Worm (Caenorhabditis elegans): ENCODE results near the gene abu-15.

abu-15 gene

ce11 chrV:5158302-5158701, at the start of gene abu-15:
TSS of gene abu-15 (plus strand) at chrV:5158602.
- TF ChIP-seq ztf-29 (GFP tag; IDR thresholded peaks at IDR 0.05) (no peak), cog-1 (tag; optimal IDR thresholded peaks at IDR 0.05) (no peak), ref-1 (GFP tag; conservative IDR thresholded peaks at IDR 0.05) (no peak), flt-1 (GFP tag; IDR thresholded peaks at IDR 0.05) (no peak), ztf-23 (GFP tag; IDR thresholded peaks at IDR 0.05) (no peak), med-1 (GFP tag; optimal IDR thresholded peaks at IDR 0.05; ENCODE audit: insufficient read depth) (no peak), T22C8.4 (GFP tag; IDR thresholded peaks at IDR 0.05) (no peak)

DNA sequence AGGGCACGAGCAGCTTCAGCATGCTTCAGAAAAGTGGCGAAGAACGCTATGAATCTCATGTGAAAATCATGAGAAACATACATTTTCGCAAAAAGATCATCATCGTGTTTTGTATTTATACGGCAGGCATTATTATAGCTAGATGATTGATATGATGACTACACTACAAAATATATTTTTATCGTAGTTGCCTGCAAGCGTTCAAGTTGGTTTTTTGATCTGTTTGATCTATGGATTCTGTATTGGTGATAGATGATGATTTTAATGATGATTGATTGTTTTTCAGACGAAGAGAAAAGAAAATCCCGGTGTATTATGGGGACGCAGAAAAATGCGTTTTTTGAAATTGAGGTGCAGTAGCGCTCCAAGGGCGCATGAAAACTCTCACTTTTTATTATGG, 47.7 kb upstream of the abu-15 start, which contains the start of gene ugt-63:
Gene ugt-63, minus strand, starts transcription at position 89 of the 400 bp plus-strand sequence.
- TF ChIP-seq cog-1 (tag; optimal IDR thresholded peaks at IDR 0.05) = no peak
- no peak for TF ChIP-seq ztf-29 (GFP tag; IDR thresholded peaks at IDR 0.05)
- TF ChIP-seq T22C8.4 (GFP tag; IDR thresholded peaks at IDR 0.05) = no peak
- TF ChIP-seq ref-1 (GFP tag; conservative IDR thresholded peaks at IDR 0.05) = no peak
- TF ChIP-seq tab-1 (GFP tag; IDR thresholded peaks at IDR 0.05) = no peak
- TF ChIP-seq ztf-23 (GFP tag; IDR thresholded peaks at IDR 0.05) = no peak
- no peak for TF ChIP-seq klf-2 (GFP tag; conservative IDR thresholded peaks at IDR 0.05)

DNA sequence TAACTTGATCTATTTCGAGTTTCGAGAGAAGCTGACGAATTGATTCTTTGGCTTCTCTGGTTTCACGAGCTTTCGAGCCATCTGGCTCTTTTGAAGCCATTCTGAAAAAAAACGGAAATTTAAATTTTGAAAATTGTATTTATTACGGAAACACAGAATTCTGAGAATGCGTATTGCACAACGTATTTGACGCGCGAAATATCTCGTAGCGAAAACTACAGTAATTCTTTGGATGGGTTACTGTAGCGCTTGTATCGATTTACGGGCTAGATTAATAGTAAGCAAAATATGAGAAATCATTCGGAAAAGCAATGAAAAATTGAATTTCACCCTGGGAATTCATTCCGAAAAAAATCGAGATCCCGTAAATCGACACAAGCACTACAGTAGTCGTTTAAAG, 44.7 kb upstream of the abu-15 start, which contains the start of gene C04F5.8:
Gene C04F5.8, minus strand, starts transcription at position 101 of the 400 bp plus-strand sequence.
- TF ChIP-seq T22C8.4 (GFP tag; IDR thresholded peaks at IDR 0.05) (no peak), flt-1 (GFP tag; IDR thresholded peaks at IDR 0.05) (no peak), ztf-29 (GFP tag; IDR thresholded peaks at IDR 0.05) (no peak), med-1 (GFP tag; optimal IDR thresholded peaks at IDR 0.05; ENCODE audit: insufficient read depth) (no peak), ztf-23 (GFP tag; IDR thresholded peaks at IDR 0.05) (no peak), cog-1 (tag; optimal IDR thresholded peaks at IDR 0.05) (no peak), klf-2 (GFP tag; conservative IDR thresholded peaks at IDR 0.05) (no peak), tab-1 (GFP tag; IDR thresholded peaks at IDR 0.05) (no peak), ref-1 (GFP tag; conservative IDR thresholded peaks at IDR 0.05) (no peak)

- no peak for TF ChIP-seq ztf-29 (GFP tag; IDR thresholded peaks at IDR 0.05)
- no peak for TF ChIP-seq med-1 (GFP tag; optimal IDR thresholded peaks at IDR 0.05; ENCODE audit: insufficient read depth)
- TF ChIP-seq T22C8.4 (GFP tag; IDR thresholded peaks at IDR 0.05) = no peak
- TF ChIP-seq ref-1 (GFP tag; conservative IDR thresholded peaks at IDR 0.05) = no peak
- no peak for TF ChIP-seq flt-1 (GFP tag; IDR thresholded peaks at IDR 0.05)
- no peak for TF ChIP-seq klf-2 (GFP tag; conservative IDR thresholded peaks at IDR 0.05)
- no peak for TF ChIP-seq cog-1 (tag; optimal IDR thresholded peaks at IDR 0.05)
- TF ChIP-seq ztf-23 (GFP tag; IDR thresholded peaks at IDR 0.05) = no peak
Measured at ce11 chrV:5119109-5119508, 39.3 kb upstream of the abu-15 start, which contains the start of gene C04F5.9. TSS of gene C04F5.9 (minus strand) at chrV:5119209.

ce11 chrV:5119679-5120078, 38.7 kb upstream of the abu-15 start, which contains the start of gene sid-1:
TSS of gene sid-1 (plus strand) at chrV:5119970.
- no peak for TF ChIP-seq klf-2 (GFP tag; conservative IDR thresholded peaks at IDR 0.05)
- TF ChIP-seq flt-1 (GFP tag; IDR thresholded peaks at IDR 0.05) = no peak
- no peak for TF ChIP-seq T22C8.4 (GFP tag; IDR thresholded peaks at IDR 0.05)
- no peak for TF ChIP-seq tab-1 (GFP tag; IDR thresholded peaks at IDR 0.05)

- TF ChIP-seq ztf-23 (GFP tag; IDR thresholded peaks at IDR 0.05) = no peak
- TF ChIP-seq med-1 (GFP tag; optimal IDR thresholded peaks at IDR 0.05; ENCODE audit: insufficient read depth) = no peak
- TF ChIP-seq T22C8.4 (GFP tag; IDR thresholded peaks at IDR 0.05) = no peak
- no peak for TF ChIP-seq cog-1 (tag; optimal IDR thresholded peaks at IDR 0.05)
- TF ChIP-seq klf-2 (GFP tag; conservative IDR thresholded peaks at IDR 0.05) = no peak
- TF ChIP-seq ztf-29 (GFP tag; IDR thresholded peaks at IDR 0.05) = no peak
- TF ChIP-seq ref-1 (GFP tag; conservative IDR thresholded peaks at IDR 0.05) = no peak
- no peak for TF ChIP-seq flt-1 (GFP tag; IDR thresholded peaks at IDR 0.05)
- TF ChIP-seq tab-1 (GFP tag; IDR thresholded peaks at IDR 0.05) = no peak
Measured at ce11 chrV:5126793-5127192, 31.6 kb upstream of the abu-15 start, which contains the start of gene F14F9.5. TSS of gene F14F9.5 (plus strand) at chrV:5127093.

DNA sequence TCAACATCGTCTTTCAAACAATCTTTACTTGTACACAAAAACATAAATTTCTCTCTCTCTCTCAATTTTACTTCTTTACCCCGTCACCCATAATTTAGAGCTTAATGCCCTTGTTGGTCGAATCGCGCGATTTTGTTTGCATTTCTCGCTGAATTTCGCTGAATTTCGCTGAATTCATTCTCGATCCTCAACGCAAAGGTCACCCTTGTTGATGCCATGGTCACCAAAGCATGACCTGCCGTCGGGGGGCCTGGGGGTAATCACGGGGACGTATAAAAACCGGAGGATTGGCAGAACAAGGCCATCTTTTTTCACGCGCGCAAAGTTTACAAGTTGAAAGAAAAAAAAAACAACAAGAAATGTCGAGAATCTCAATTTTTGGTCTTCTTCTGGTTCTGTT, 28.4 kb upstream of the abu-15 start, which contains the start of gene F14F9.8:
Gene F14F9.8, plus strand, starts transcription at position 301 of the 400 bp plus-strand sequence.
- TF ChIP-seq ztf-29 (GFP tag; IDR thresholded peaks at IDR 0.05) (no peak), T22C8.4 (GFP tag; IDR thresholded peaks at IDR 0.05) (no peak), flt-1 (GFP tag; IDR thresholded peaks at IDR 0.05) (no peak), tab-1 (GFP tag; IDR thresholded peaks at IDR 0.05) (no peak), cog-1 (tag; optimal IDR thresholded peaks at IDR 0.05) (no peak), med-1 (GFP tag; optimal IDR thresholded peaks at IDR 0.05; ENCODE audit: insufficient read depth) (no peak), ref-1 (GFP tag; conservative IDR thresholded peaks at IDR 0.05) (no peak)

DNA sequence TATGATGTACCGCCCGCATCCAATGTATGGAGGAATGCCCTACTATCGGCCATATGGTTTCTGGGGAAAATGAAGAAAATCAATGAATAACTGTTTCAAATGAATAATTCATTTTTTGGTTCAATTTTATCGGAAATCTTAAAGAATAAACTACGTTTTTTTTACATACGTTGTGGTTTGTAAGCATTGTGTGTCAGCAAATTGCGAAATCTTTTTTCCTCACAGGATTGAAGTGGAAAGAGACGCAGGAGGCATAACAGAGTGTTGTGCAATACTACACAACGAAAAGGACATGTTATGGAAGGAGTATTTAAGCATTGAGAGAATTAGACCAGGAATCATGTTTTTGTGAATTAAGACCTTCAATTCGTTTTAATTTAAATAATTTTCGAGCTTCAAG, 27.0 kb upstream of the abu-15 start:
- TF ChIP-seq T22C8.4 (GFP tag; IDR thresholded peaks at IDR 0.05) (no peak), cog-1 (tag; optimal IDR thresholded peaks at IDR 0.05) (no peak), med-1 (GFP tag; optimal IDR thresholded peaks at IDR 0.05; ENCODE audit: insufficient read depth) (no peak), ref-1 (GFP tag; conservative IDR thresholded peaks at IDR 0.05) (no peak)

ce11 chrV:5132441-5132840, 26.0 kb upstream of the abu-15 start, which contains the start of gene F14F9.4:
TSS of gene F14F9.4 (plus strand) at chrV:5132741.
- TF ChIP-seq flt-1 (GFP tag; IDR thresholded peaks at IDR 0.05) = no peak
- TF ChIP-seq cog-1 (tag; optimal IDR thresholded peaks at IDR 0.05) = no peak
- TF ChIP-seq ztf-29 (GFP tag; IDR thresholded peaks at IDR 0.05) = no peak
- TF ChIP-seq klf-2 (GFP tag; conservative IDR thresholded peaks at IDR 0.05) = no peak
- TF ChIP-seq ref-1 (GFP tag; conservative IDR thresholded peaks at IDR 0.05) = no peak
- TF ChIP-seq med-1 (GFP tag; optimal IDR thresholded peaks at IDR 0.05; ENCODE audit: insufficient read depth) = no peak
- no peak for TF ChIP-seq ztf-23 (GFP tag; IDR thresholded peaks at IDR 0.05)
- TF ChIP-seq T22C8.4 (GFP tag; IDR thresholded peaks at IDR 0.05) = no peak
- TF ChIP-seq tab-1 (GFP tag; IDR thresholded peaks at IDR 0.05) = no peak

DNA sequence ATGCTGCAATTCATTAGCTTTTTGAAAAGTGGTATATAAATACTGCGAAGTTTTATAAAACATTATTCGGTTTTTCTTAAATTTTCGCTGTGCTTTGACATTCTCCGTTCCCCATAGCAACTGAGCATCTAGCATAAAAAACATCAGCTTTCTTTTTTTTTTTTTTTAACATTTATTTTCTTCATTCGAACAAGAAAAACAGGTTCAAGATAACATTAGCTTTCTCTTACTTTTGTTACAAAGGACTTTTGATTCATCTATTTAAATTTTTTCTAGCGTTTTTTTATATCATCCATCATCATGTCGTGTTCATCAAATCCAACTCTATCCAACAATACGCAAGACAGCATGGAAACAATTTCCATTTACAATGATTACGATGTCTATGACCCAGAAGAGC, 20.5 kb upstream of the abu-15 start, which contains the start of gene F14F9.3:
Gene F14F9.3, plus strand, starts transcription at position 301 of the 400 bp plus-strand sequence.
- TF ChIP-seq flt-1 (GFP tag; IDR thresholded peaks at IDR 0.05) = no peak
- TF ChIP-seq tab-1 (GFP tag; IDR thresholded peaks at IDR 0.05) = no peak
- TF ChIP-seq klf-2 (GFP tag; conservative IDR thresholded peaks at IDR 0.05) = no peak
- no peak for TF ChIP-seq ztf-29 (GFP tag; IDR thresholded peaks at IDR 0.05)
- no peak for TF ChIP-seq ref-1 (GFP tag; conservative IDR thresholded peaks at IDR 0.05)
- TF ChIP-seq ztf-23 (GFP tag; IDR thresholded peaks at IDR 0.05) = no peak
- TF ChIP-seq med-1 (GFP tag; optimal IDR thresholded peaks at IDR 0.05; ENCODE audit: insufficient read depth) = no peak
- no peak for TF ChIP-seq cog-1 (tag; optimal IDR thresholded peaks at IDR 0.05)
- TF ChIP-seq T22C8.4 (GFP tag; IDR thresholded peaks at IDR 0.05) = no peak

Data from whole organism, midembryonic.